Fruit fly (Drosophila melanogaster): ENCODE measurements around the gene CG43092.

The CG43092 gene

dm6 chr3R:22750534-22750947, 18.9 kb downstream of the CG43092 start, which contains the start of the genes rumi, CG7029 and Usp12-46 (continued):
- TF ChIP-seq inv (GFP tag; IDR thresholded peaks at IDR 0.05; ENCODE audit: partially characterized antibody) (peak; percentile 64), Rx (GFP tag; IDR thresholded peaks at IDR 0.05) (peak; percentile 80), corto (GFP tag; optimal IDR thresholded peaks at IDR 0.05) (no peak), az2 (GFP tag; optimal IDR thresholded peaks at IDR 0.05) (peak; percentile 89), Ets65A (GFP tag) (peak; percentile 99), CG1024 (GFP tag; IDR thresholded peaks at IDR 0.05) (peak; percentile 73), rib (GFP tag; IDR thresholded peaks at IDR 0.05) (0 out of 2 replicates have a peak, but pooled peaks have one; percentile 20), CG32772 (GFP tag; IDR thresholded peaks at IDR 0.05) (peak; percentile 83), nau (GFP tag; optimal IDR thresholded peaks at IDR 0.05) (no peak), CG6272 (GFP tag; IDR thresholded peaks at IDR 0.05) (peak; percentile 76), usp (GFP tag; optimal IDR thresholded peaks at IDR 0.05) (no peak), Mrtf (GFP tag; IDR thresholded peaks at IDR 0.05) (peak; percentile 69), Spps (tag; optimal IDR thresholded peaks at IDR 0.05) (peak; percentile 67), CG7963 (GFP tag; IDR thresholded peaks at IDR 0.05; ENCODE audit: partially characterized antibody) (0 out of 3 replicates have a peak, but pooled peaks have one; percentile 62), CG7839 (tag; optimal IDR thresholded peaks at IDR 0.05) (peak; percentile 85), Six4 (GFP tag; optimal IDR thresholded peaks at IDR 0.05) (peak; percentile 65), CG31365 (tag; optimal IDR thresholded peaks at IDR 0.05) (peak; percentile 2), CG12155 (GFP tag; optimal IDR thresholded peaks at IDR 0.05) (peak; percentile 88), CG4328 (GFP tag; optimal IDR thresholded peaks at IDR 0.05) (peak; percentile 76), CG11696 (GFP tag; IDR thresholded peaks at IDR 0.05) (peak; percentile 53; the same call in 1 of the 2 replicates), dysf (GFP tag; IDR thresholded peaks at IDR 0.05) (peak; percentile 84), Myb (GFP tag; optimal IDR thresholded peaks at IDR 0.05) (peak; percentile 80), CG9727 (GFP tag; optimal IDR thresholded peaks at IDR 0.05) (peak; percentile 86), ERR (GFP tag; optimal IDR thresholded peaks at IDR 0.05) (peak; percentile 83), Atf-2 (GFP tag; optimal IDR thresholded peaks at IDR 0.05) (peak; percentile 87), crp (GFP tag; optimal IDR thresholded peaks at IDR 0.05) (peak in 1 of 2 experiments; percentile 60), CG11085 (GFP tag; IDR thresholded peaks at IDR 0.05) (0 out of 2 replicates have a peak, but pooled peaks have one; percentile 29), Atf3 (GFP tag; optimal IDR thresholded peaks at IDR 0.05) (peak; percentile 88), oc (tag; optimal IDR thresholded peaks at IDR 0.05) (peak; percentile 77), eve (GFP tag; optimal IDR thresholded peaks at IDR 0.05) (no peak), CG10321 (GFP tag; IDR thresholded peaks at IDR 0.05) (peak; percentile 62), stwl (tag; optimal IDR thresholded peaks at IDR 0.05) (peak; percentile 88), Doc2 (GFP tag; IDR thresholded peaks at IDR 0.05) (no peak), Dref (GFP tag; IDR thresholded peaks at IDR 0.05) (peak; percentile 52; the same call in 1 of the 2 replicates), CG14014 (GFP tag; IDR thresholded peaks at IDR 0.05) (peak; percentile 90), Adf1 (GFP tag; IDR thresholded peaks at IDR 0.05) (peak; percentile 41; the same call in 1 of the 2 replicates), HLHmδ (GFP tag; optimal IDR thresholded peaks at IDR 0.05) (peak; percentile 33), CG12744 (GFP tag; optimal IDR thresholded peaks at IDR 0.05) (peak; percentile 81), CG6654 (GFP tag; optimal IDR thresholded peaks at IDR 0.05) (peak; percentile 44), CG14965 (GFP tag; optimal IDR thresholded peaks at IDR 0.05; ENCODE audit: borderline replicate concordance) (no peak), toy (GFP tag; IDR thresholded peaks at IDR 0.05) (peak; percentile 63)

dm6 chr3R:22750039-22750438, 19.4 kb downstream of the CG43092 start:
- TF ChIP-seq CG4328 (GFP tag; optimal IDR thresholded peaks at IDR 0.05) (no peak), crp (GFP tag; optimal IDR thresholded peaks at IDR 0.05) (no peak), chm (GFP tag; IDR thresholded peaks at IDR 0.05) (0 out of 2 replicates have a peak, but pooled peaks have one; percentile 10), kah (GFP tag; optimal IDR thresholded peaks at IDR 0.05) (peak; percentile 98), fd64A (GFP tag; optimal IDR thresholded peaks at IDR 0.05) (no peak), gsb-n (tag; optimal IDR thresholded peaks at IDR 0.05) (no peak), Drgx (GFP tag; IDR thresholded peaks at IDR 0.05) (no peak), CG10462 (GFP tag; optimal IDR thresholded peaks at IDR 0.05) (no peak), CG2129 (GFP tag; IDR thresholded peaks at IDR 0.05; ENCODE audit: partially characterized antibody) (no peak), CG17829 (tag; optimal IDR thresholded peaks at IDR 0.05) (no peak)

Data from whole organism, embryonic.